Worm (Caenorhabditis elegans) whole organism, L1 larva: ENCODE measurements around the gene T25F10.3.

Experiments
- ceh-8 ChIP-seq: fragments of 200-800 bp; sonication (Bioruptor generic); optimal IDR thresholded peaks from 2 replicates; lab custom pipeline; 2018; ENCODE audit warnings: mild to moderate bottlenecking, missing genetic modification characterization, moderate library complexity, missing compliant biosample characterization
- grh-1 ChIP-seq: fragments of 200-800 bp; sonication (Bioruptor generic); IDR thresholded peaks from 2 replicates; pipeline ENCODE4 v1.3.6; 2022; ENCODE audit warnings: missing genetic modification reagents, missing genetic modification characterization, missing compliant biosample characterization
- hpl-2 ChIP-seq: fragments of 150-350 bp; optimal IDR thresholded peaks from 2 replicates; lab custom pipeline; 2014; ENCODE audit warnings: missing biosample characterization, missing genetic modification reagents, missing genetic modification characterization
- isw-1 ChIP-seq: fragments of 200-800 bp; sonication (Bioruptor generic); IDR thresholded peaks from 2 replicates; pipeline ENCODE4 v1.3.6; 2022; ENCODE audit warnings: missing genetic modification characterization, missing compliant biosample characterization
- lir-3 ChIP-seq: sonication (generic microtip); optimal IDR thresholded peaks from 2 replicates; lab custom pipeline; 2016; ENCODE audit warnings: mild to moderate bottlenecking, missing genetic modification characterization, moderate library complexity, missing compliant biosample characterization; ENCODE audit not compliant: poor library complexity
- nhr-11 ChIP-seq: fragments of 150-350 bp; optimal IDR thresholded peaks from 2 replicates; lab custom pipeline; 2014; ENCODE audit warnings: missing biosample characterization, missing genetic modification characterization
- nhr-12 ChIP-seq: sonication (generic microtip); optimal IDR thresholded peaks from 2 replicates; lab custom pipeline; 2017; ENCODE audit warnings: missing biosample characterization, missing genetic modification characterization
- nhr-84 ChIP-seq: sonication (generic microtip); optimal IDR thresholded peaks from 2 replicates; lab custom pipeline; 2017; ENCODE audit warnings: missing biosample characterization, missing genetic modification characterization
- pqm-1 ChIP-seq: sonication (generic microtip); optimal IDR thresholded peaks from 3 replicates; lab custom pipeline; 2017; ENCODE audit warnings: missing biosample characterization, missing genetic modification characterization
- sptf-1 ChIP-seq: fragments of 150-350 bp; optimal IDR thresholded peaks from 2 replicates; lab custom pipeline; 2014; ENCODE audit warnings: missing biosample characterization, missing genetic modification characterization
- tbx-2 ChIP-seq: sonication (generic microtip); optimal IDR thresholded peaks from 2 replicates; lab custom pipeline; 2016; ENCODE audit warnings: missing genetic modification characterization, missing compliant biosample characterization
- unc-62 ChIP-seq: fragments of 150-350 bp; optimal IDR thresholded peaks from 2 replicates; lab custom pipeline; 2014; ENCODE audit warnings: missing biosample characterization, missing genetic modification reagents, missing genetic modification characterization
- unc-86 ChIP-seq: sonication (generic microtip); optimal IDR thresholded peaks from 2 replicates; lab custom pipeline; 2016; ENCODE audit warnings: missing genetic modification characterization, missing compliant biosample characterization
- vab-15 ChIP-seq: sonication (generic microtip); optimal IDR thresholded peaks from 2 replicates; lab custom pipeline; 2017; ENCODE audit warnings: missing genotype, mild to moderate bottlenecking, missing genetic modification characterization, missing compliant biosample characterization

- no peak for TF ChIP-seq nhr-11 (tag; lab: Kevin White, UChicago)
- no peak for TF ChIP-seq unc-62 (GFP tag; lab: Kevin White, UChicago)
- no peak for TF ChIP-seq hpl-2 (GFP tag; lab: Kevin White, UChicago)
- no peak for TF ChIP-seq ceh-8
- TF ChIP-seq nhr-84, result no peak
- TF ChIP-seq pqm-1, result no peak
- TF ChIP-seq tbx-2 (tag; lab: Kevin White, UChicago), result peak; percentile 66
- TF ChIP-seq sptf-1 (tag; lab: Kevin White, UChicago), result no peak
- 0 out of 2 replicates have a peak, but pooled peaks have one; percentile 2 for TF ChIP-seq isw-1
- peak; percentile 44 for TF ChIP-seq grh-1 (GFP tag; lab: Robert Waterston, UW)
- TF ChIP-seq unc-86 (tag; lab: Kevin White, UChicago), result peak; percentile 36
- no peak for TF ChIP-seq lir-3
- TF ChIP-seq nhr-12 (tag; lab: Kevin White, UChicago), result no peak
- TF ChIP-seq vab-15 (tag; lab: Kevin White, UChicago), result no peak
Measured at ce11 chrV:6709050-6709683, 35.7 kb upstream of the T25F10.3 start, which contains the start of gene dlst-1.
